Worm (Caenorhabditis elegans) whole organism, L4 larva: ENCODE data around the gene fbxa-135.

Experiments used
- D1046.2 ChIP-seq: fragments of 200-800 bp; sonication (Bioruptor generic); IDR thresholded peaks from 2 replicates; pipeline ENCODE4 v1.3.6; 2022; ENCODE audit warnings: missing genetic modification characterization, missing compliant biosample characterization
- F49E8.2 ChIP-seq: sonication (generic microtip); optimal IDR thresholded peaks from 2 replicates; lab custom pipeline; 2016; ENCODE audit warnings: missing compliant biosample characterization, mild to moderate bottlenecking, missing genetic modification characterization, borderline replicate concordance
- Y105C5A.15 ChIP-seq: fragments of 200-800 bp; sonication (Bioruptor generic); IDR thresholded peaks from 2 replicates; pipeline ENCODE4 v1.3.6; 2022; ENCODE audit warnings: missing genetic modification characterization, missing compliant biosample characterization
- Y48G9A.11 ChIP-seq: fragments of 200-800 bp; sonication (Bioruptor generic); IDR thresholded peaks from 2 replicates; pipeline ENCODE4 v1.3.6; 2022; ENCODE audit warnings: missing genetic modification reagents, missing genetic modification characterization, missing compliant biosample characterization
- ZK546.5 ChIP-seq, 2 experiments: sonication (generic microtip); optimal IDR thresholded peaks; 2 replicates each; lab custom pipeline; 2017; ENCODE audit warnings: missing biosample characterization in 2 of 2, missing genetic modification characterization in 2 of 2
- aly-2 ChIP-seq: sonication (generic microtip); optimal IDR thresholded peaks from 2 replicates; lab custom pipeline; 2018; ENCODE audit warnings: missing biosample characterization, missing genetic modification characterization
- arid-1 ChIP-seq: fragments of 200-800 bp; sonication (Bioruptor generic); conservative IDR thresholded peaks from 2 replicates; pipeline ENCODE4 v1.3.6; 2022; ENCODE audit warnings: missing genetic modification reagents, missing genetic modification characterization, missing compliant biosample characterization
- attf-4 ChIP-seq: sonication (generic microtip); optimal IDR thresholded peaks from 3 replicates; lab custom pipeline; 2017; ENCODE audit warnings: missing biosample characterization, missing genetic modification characterization
- ceh-32 ChIP-seq: sonication (generic microtip); optimal IDR thresholded peaks from 2 replicates; lab custom pipeline; 2016; ENCODE audit warnings: mild to moderate bottlenecking, missing genetic modification characterization, missing compliant biosample characterization; ENCODE audit not compliant: poor library complexity
- ceh-82 ChIP-seq: sonication (generic microtip); optimal IDR thresholded peaks from 2 replicates; lab custom pipeline; 2017; ENCODE audit warnings: missing biosample characterization, missing genetic modification characterization
- cey-2 ChIP-seq: sonication (generic microtip); optimal IDR thresholded peaks from 3 replicates; lab custom pipeline; 2017; ENCODE audit warnings: missing genetic modification characterization, mild to moderate bottlenecking, missing compliant biosample characterization, antibody characterized with exemption, borderline replicate concordance; ENCODE audit not compliant: insufficient read depth
- dmd-8 ChIP-seq: fragments of 200-800 bp; sonication (Bioruptor generic); IDR thresholded peaks from 2 replicates; pipeline ENCODE4 v1.3.6; 2022; ENCODE audit warnings: missing genetic modification characterization, missing compliant biosample characterization
- dmd-9 ChIP-seq: fragments of 200-800 bp; sonication (Bioruptor generic); IDR thresholded peaks from 2 replicates; pipeline ENCODE4 v1.3.6; 2022; ENCODE audit warnings: missing genetic modification reagents, missing genetic modification characterization, missing compliant biosample characterization
- dpl-1 ChIP-seq: fragments of 150-350 bp; optimal IDR thresholded peaks from 2 replicates; lab custom pipeline; 2014; ENCODE audit warnings: missing biosample characterization, missing genetic modification reagents, missing genetic modification characterization
- dve-1 ChIP-seq: sonication (generic microtip); optimal IDR thresholded peaks from 2 replicates; lab custom pipeline; 2017; ENCODE audit warnings: antibody characterized with exemption, mild to moderate bottlenecking, missing genetic modification characterization, missing compliant biosample characterization; ENCODE audit not compliant: insufficient read depth
- egl-27 ChIP-seq: sonication (generic microtip); optimal IDR thresholded peaks from 3 replicates; lab custom pipeline; 2017; ENCODE audit warnings: missing biosample characterization, missing genetic modification reagents, missing genetic modification characterization
- egl-43 ChIP-seq: fragments of 200-800 bp; sonication (Bioruptor generic); IDR thresholded peaks from 2 replicates; pipeline ENCODE4 v1.3.6; 2022; ENCODE audit warnings: missing genetic modification reagents, missing genetic modification characterization, missing compliant biosample characterization
- fos-1 ChIP-seq: fragments of 150-350 bp; optimal IDR thresholded peaks from 2 replicates; lab custom pipeline; 2014; ENCODE audit warnings: missing biosample characterization, missing genetic modification characterization
- hmg-1.1 ChIP-seq: fragments of 200-800 bp; sonication (Bioruptor generic); IDR thresholded peaks from 2 replicates; pipeline ENCODE4 v1.3.6; 2022; ENCODE audit warnings: missing genetic modification reagents, missing genetic modification characterization, missing compliant biosample characterization
- mdl-1 ChIP-seq, 2 experiments: fragments of 150-350 bp in 1 of 2; sonication (generic microtip) in 1 of 2; optimal IDR thresholded peaks; 2 replicates each; lab custom pipeline; 2014 to 2017; ENCODE audit warnings: missing biosample characterization in 2 of 2, missing genetic modification characterization in 2 of 2
- mep-1 ChIP-seq: fragments of 150-350 bp; sonication (generic microtip); optimal IDR thresholded peaks from 3 replicates; lab custom pipeline; 2014; ENCODE audit warnings: missing biosample characterization, missing genetic modification characterization
- mes-2 ChIP-seq: sonication (generic microtip); optimal IDR thresholded peaks from 2 replicates; lab custom pipeline; 2016; ENCODE audit warnings: missing genotype, mild to moderate bottlenecking, missing genetic modification characterization, missing compliant biosample characterization; ENCODE audit not compliant: poor library complexity, severe bottlenecking
- nhr-10 ChIP-seq: fragments of 150-350 bp; optimal IDR thresholded peaks from 2 replicates; lab custom pipeline; 2014; ENCODE audit warnings: missing biosample characterization, missing genetic modification characterization
- nhr-111 ChIP-seq: fragments of 200-800 bp; sonication (Bioruptor generic); optimal IDR thresholded peaks from 2 replicates; lab custom pipeline; 2018; ENCODE audit warnings: mild to moderate bottlenecking, missing genetic modification characterization, missing compliant biosample characterization
- nhr-42 ChIP-seq: fragments of 200-800 bp; sonication (Bioruptor generic); IDR thresholded peaks from 2 replicates; pipeline ENCODE4 v1.3.6; 2022; ENCODE audit warnings: missing genetic modification characterization, missing compliant biosample characterization
- pqm-1 ChIP-seq: sonication (generic microtip); optimal IDR thresholded peaks from 2 replicates; lab custom pipeline; 2017; ENCODE audit warnings: missing biosample characterization, missing genetic modification characterization
- sdz-12 ChIP-seq: fragments of 200-800 bp; sonication (Bioruptor generic); optimal IDR thresholded peaks from 2 replicates; lab custom pipeline; 2018; ENCODE audit warnings: mild to moderate bottlenecking, missing genetic modification characterization, missing compliant biosample characterization
- spr-1 ChIP-seq: sonication (generic microtip); optimal IDR thresholded peaks from 2 replicates; lab custom pipeline; 2016; ENCODE audit warnings: mild to moderate bottlenecking, missing genetic modification characterization, missing compliant biosample characterization
- spr-3 ChIP-seq: fragments of 200-800 bp; sonication (Bioruptor generic); optimal IDR thresholded peaks from 2 replicates; lab custom pipeline; 2018; ENCODE audit warnings: mild to moderate bottlenecking, missing genetic modification characterization, missing compliant biosample characterization
- tag-97 ChIP-seq: fragments of 200-800 bp; sonication (Bioruptor generic); IDR thresholded peaks from 2 replicates; pipeline ENCODE4 v1.3.6; 2022; ENCODE audit warnings: missing genetic modification characterization, missing compliant biosample characterization
- unc-130 ChIP-seq: sonication (generic microtip); optimal IDR thresholded peaks from 2 replicates; lab custom pipeline; 2016; ENCODE audit warnings: missing genetic modification reagents, missing genetic modification characterization, missing compliant biosample characterization
- unc-39 ChIP-seq: sonication (generic microtip); optimal IDR thresholded peaks from 2 replicates; lab custom pipeline; 2017; ENCODE audit warnings: missing biosample characterization, missing genetic modification characterization
- unc-62 ChIP-seq, 3 experiments: fragments of 150-350 bp in 1 of 3; sonication (generic microtip); optimal IDR thresholded peaks in 2 of 3; peaks in 1 of 3; 1 replicate in 1 of 3; 2 replicates in 2 of 3; lab custom pipeline; 2014 to 2017; ENCODE audit warnings: missing biosample characterization in 3 of 3, missing genetic modification characterization in 3 of 3, missing genetic modification reagents in 3 of 3, missing genotype in 1 of 3
- vab-7 ChIP-seq: fragments of 200-800 bp; sonication (Bioruptor generic); IDR thresholded peaks from 2 replicates; pipeline ENCODE4 v1.3.6; 2022; ENCODE audit warnings: missing genetic modification reagents, missing genetic modification characterization, missing compliant biosample characterization
- zip-11 ChIP-seq: fragments of 200-800 bp; sonication (Bioruptor generic); IDR thresholded peaks from 2 replicates; pipeline ENCODE4 v1.3.6; 2022; ENCODE audit warnings: missing genetic modification characterization, missing compliant biosample characterization
- ztf-11 ChIP-seq: fragments of 150-350 bp; optimal IDR thresholded peaks from 2 replicates; lab custom pipeline; 2014; ENCODE audit warnings: missing biosample characterization, missing genetic modification characterization
- ztf-7 ChIP-seq: fragments of 150-350 bp; optimal IDR thresholded peaks from 2 replicates; lab custom pipeline; 2014; ENCODE audit warnings: missing biosample characterization, missing genetic modification characterization

Gene fbxa-135

ce11 chrV:15404859-15405258, 2.8 kb downstream of the fbxa-135 start, which contains the start of gene srh-258:
Gene srh-258, plus strand, starts transcription at chrV:15405159.
- TF ChIP-seq nhr-42 (no peak), ztf-11 (tag; lab: Kevin White, UChicago) (no peak), attf-4 (no peak), dmd-8 (GFP tag; lab: Robert Waterston, UW) (no peak), Y105C5A.15 (GFP tag; lab: Robert Waterston, UW) (no peak), F49E8.2 (no peak), aly-2 (no peak), ZK546.5 (tag; optimal IDR thresholded peaks at IDR 0.05; lab: Kevin White, UChicago) (no peak), vab-7 (GFP tag; lab: Robert Waterston, UW) (no peak), ceh-82 (no peak)
- TF ChIP-seq, all 104 proteins: peak for 0

DNA sequence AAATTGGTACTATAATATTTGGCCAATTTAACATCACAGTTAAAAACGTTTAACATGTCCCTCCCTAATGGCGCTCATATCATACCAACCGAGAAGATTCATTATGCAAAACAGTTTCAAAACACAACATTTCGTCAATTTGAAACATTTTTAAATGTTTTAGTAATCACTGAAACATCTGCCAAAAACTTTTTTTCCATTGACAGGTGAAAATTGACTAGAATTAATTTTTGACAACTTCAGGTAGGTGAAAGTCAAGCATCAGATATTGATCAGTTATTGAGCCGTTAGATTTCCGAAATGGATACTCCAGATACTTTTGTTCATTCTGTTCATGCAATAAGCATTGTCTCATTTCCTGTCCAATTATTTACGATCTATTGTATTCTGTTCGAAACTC, 4.9 kb downstream of the fbxa-135 start, which contains the start of gene srh-257:
Gene srh-257 (plus strand): TSS at position 301 of the 400 bp plus-strand sequence.
- no peak for TF ChIP-seq spr-1
- no peak for TF ChIP-seq unc-39 (tag; lab: Kevin White, UChicago)
- no peak for TF ChIP-seq mdl-1 (tag; optimal IDR thresholded peaks at IDR 0.05; lab: Kevin White, UChicago)

- TF ChIP-seq dve-1 (tag; lab: Kevin White, UChicago), result no peak
- no peak for TF ChIP-seq ztf-11 (tag; lab: Kevin White, UChicago)
- no peak for TF ChIP-seq nhr-10 (tag; lab: Kevin White, UChicago)
- no peak for TF ChIP-seq hmg-1.1
- no peak for TF ChIP-seq mes-2 (tag; lab: Kevin White, UChicago)
- TF ChIP-seq fos-1 (tag; lab: Kevin White, UChicago), result no peak
- TF ChIP-seq egl-43 (GFP tag; lab: Robert Waterston, UW), result no peak
- TF ChIP-seq ceh-82, result no peak
- no peak for TF ChIP-seq tag-97
- no peak for TF ChIP-seq dpl-1 (GFP tag; lab: Kevin White, UChicago)
- no peak for TF ChIP-seq unc-62 (GFP tag; optimal IDR thresholded peaks at IDR 0.05 in 1 of 2; lab: Kevin White, UChicago)
- no peak for TF ChIP-seq unc-62 (tag; optimal IDR thresholded peaks at IDR 0.05; lab: Kevin White, UChicago)
- no peak for TF ChIP-seq cey-2 (tag; lab: Kevin White, UChicago)
- TF ChIP-seq sdz-12 (GFP tag; lab: Kevin White, UChicago), result no peak
- TF ChIP-seq ceh-32, result no peak
Observed at ce11 chrV:15412625-15413024, 10.6 kb downstream of the fbxa-135 start, which contains the start of gene srbc-63. Gene srbc-63, minus strand, starts transcription at chrV:15412725.

- no peak for TF ChIP-seq egl-27 (tag; lab: Kevin White, UChicago)
- no peak for TF ChIP-seq ztf-11 (tag; lab: Kevin White, UChicago)
- TF ChIP-seq pqm-1 (tag; lab: Kevin White, UChicago), result no peak
- no peak for TF ChIP-seq arid-1 (GFP tag; lab: Robert Waterston, UW)
- TF ChIP-seq tag-97, result no peak
- TF ChIP-seq Y48G9A.11 (GFP tag; lab: Robert Waterston, UW), result no peak
- TF ChIP-seq zip-11 (GFP tag; lab: Robert Waterston, UW), result no peak
- no peak for TF ChIP-seq ceh-82
- no peak for TF ChIP-seq mep-1 (tag; lab: Kevin White, UChicago)
- TF ChIP-seq D1046.2 (GFP tag; lab: Robert Waterston, UW), result no peak
- no peak for TF ChIP-seq nhr-111
- TF ChIP-seq, all 104 proteins: peak for 0
Observed at ce11 chrV:15413847-15414246, 11.8 kb downstream of the fbxa-135 start, which contains the start of gene srh-264. Gene srh-264, plus strand, starts transcription at chrV:15414147.

DNA sequence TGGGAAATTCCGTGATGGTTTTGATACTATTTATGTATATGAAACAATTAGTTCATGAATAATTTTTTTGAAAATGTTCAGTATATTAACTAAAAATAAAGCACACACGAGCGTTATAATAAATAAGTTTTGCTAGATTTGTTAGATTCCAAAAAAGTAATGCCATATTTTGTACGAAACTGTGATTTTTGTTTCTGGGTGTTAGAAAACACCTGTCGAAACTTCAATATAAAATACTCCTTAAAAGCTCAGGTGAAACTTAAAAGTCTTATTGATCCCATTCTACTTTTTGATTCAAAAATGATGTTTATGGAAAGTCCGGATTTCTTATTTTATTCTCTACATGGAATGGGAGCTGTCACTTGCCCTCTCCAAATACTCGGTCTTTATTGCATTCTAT, 13.9 kb downstream of the fbxa-135 start, which contains the start of gene srh-265:
Gene srh-265 (plus strand): TSS at position 301 of the 400 bp plus-strand sequence.
- no peak for TF ChIP-seq attf-4
- TF ChIP-seq unc-130 (GFP tag; lab: Kevin White, UChicago), result no peak
- no peak for TF ChIP-seq dmd-9 (GFP tag; lab: Robert Waterston, UW)
- no peak for TF ChIP-seq ztf-7
- no peak for TF ChIP-seq spr-3 (GFP tag; lab: Kevin White, UChicago)
- TF ChIP-seq unc-39 (tag; lab: Kevin White, UChicago), result no peak
